Fruit fly (Drosophila melanogaster): ENCODE data around the gene CG17141.

Gene CG17141

dm6 chr3R:22726771-22727455, 20.5 kb downstream of the CG17141 start, which contains the start of gene CG45049 (continued):
- TF ChIP-seq row (GFP tag; IDR thresholded peaks at IDR 0.05) (peak; percentile 66), zen2 (GFP tag; IDR thresholded peaks at IDR 0.05; ENCODE audit: partially characterized antibody) (peak; percentile 88), crol (GFP tag; IDR thresholded peaks at IDR 0.05) (no peak)

dm6 chr3R:22726031-22726770, 21.2 kb downstream of the CG17141 start, which contains the start of gene RNF220:
TSS of gene RNF220 (minus strand) at chr3R:22726414.
- TF ChIP-seq CG14667 (GFP tag; IDR thresholded peaks at IDR 0.05) (0 out of 2 replicates have a peak, but pooled peaks have one; percentile 8), phol (tag; optimal IDR thresholded peaks at IDR 0.05) (peak; percentile 46), CG9727 (GFP tag; optimal IDR thresholded peaks at IDR 0.05) (peak; percentile 50), CG17361 (GFP tag; IDR thresholded peaks at IDR 0.05) (peak; percentile 60), CG1602 (GFP tag; optimal IDR thresholded peaks at IDR 0.05) (peak; percentile 9), HmgZ (tag; optimal IDR thresholded peaks at IDR 0.05) (no peak), grau (tag; optimal IDR thresholded peaks at IDR 0.05) (peak; percentile 33), CG1603 (tag; optimal IDR thresholded peaks at IDR 0.05) (peak; percentile 41), CG9215 (GFP tag; IDR thresholded peaks at IDR 0.05) (0 out of 2 replicates have a peak, but pooled peaks have one; percentile 23), Ptx1 (GFP tag; IDR thresholded peaks at IDR 0.05) (peak; percentile 8; the same call in 1 of the 2 replicates), CG3847 (GFP tag; IDR thresholded peaks at IDR 0.05) (no peak), CG15269 (tag; optimal IDR thresholded peaks at IDR 0.05) (peak; percentile 4), lab (GFP tag; optimal IDR thresholded peaks at IDR 0.05) (no peak), Ets65A (GFP tag) (peak; percentile 67), Fer2 (tag; optimal IDR thresholded peaks at IDR 0.05) (no peak), grn (GFP tag; optimal IDR thresholded peaks at IDR 0.05) (no peak), CG17802 (tag; optimal IDR thresholded peaks at IDR 0.05) (no peak), CG2712 (tag; optimal IDR thresholded peaks at IDR 0.05) (peak; percentile 34), Med (GFP tag) (peak; percentile 59), ci (GFP tag; IDR thresholded peaks at IDR 0.05) (0 out of 3 replicates have a peak, but pooled peaks have one; percentile 9), wek (GFP tag; optimal IDR thresholded peaks at IDR 0.05) (no peak), Spps (tag; optimal IDR thresholded peaks at IDR 0.05) (no peak), Oli (tag; optimal IDR thresholded peaks at IDR 0.05) (no peak), CG10321 (GFP tag; IDR thresholded peaks at IDR 0.05) (no peak), crc (GFP tag; optimal IDR thresholded peaks at IDR 0.05) (no peak), Dbx (GFP tag; IDR thresholded peaks at IDR 0.05) (peak; percentile 20; the same call in 1 of the 3 replicates), CG17328 (GFP tag; IDR thresholded peaks at IDR 0.05) (no peak), NFAT (GFP tag; IDR thresholded peaks at IDR 0.05) (no peak), CG17385 (GFP tag; optimal IDR thresholded peaks at IDR 0.05) (peak; percentile 12), D19A (tag; optimal IDR thresholded peaks at IDR 0.05) (peak; percentile 1), CG10543 (GFP tag; optimal IDR thresholded peaks at IDR 0.05) (no peak), dm (GFP tag; optimal IDR thresholded peaks at IDR 0.05) (peak; percentile 30), tup (GFP tag; optimal IDR thresholded peaks at IDR 0.05) (no peak), CG12391 (tag; optimal IDR thresholded peaks at IDR 0.05) (no peak), CG7963 (GFP tag; IDR thresholded peaks at IDR 0.05; ENCODE audit: partially characterized antibody) (peak; percentile 61; the same call in 2 of the 3 replicates), CG13775 (GFP tag; optimal IDR thresholded peaks at IDR 0.05) (peak; percentile 32), CG2678 (tag; optimal IDR thresholded peaks at IDR 0.05) (peak; percentile 35), chinmo (GFP tag; IDR thresholded peaks at IDR 0.05; ENCODE audit: partially characterized antibody) (peak; percentile 16; the same call in 1 of the 4 replicates), nmo (GFP tag; optimal IDR thresholded peaks at IDR 0.05) (peak; percentile 45), chif (GFP tag; optimal IDR thresholded peaks at IDR 0.05) (no peak), CG4282 (GFP tag; optimal IDR thresholded peaks at IDR 0.05) (no peak), CG13287 (GFP tag; IDR thresholded peaks at IDR 0.05; ENCODE audit: partially characterized antibody) (peak; percentile 70), tin (GFP tag; optimal IDR thresholded peaks at IDR 0.05) (no peak)
